Worm (Caenorhabditis elegans): Measurements from ENCODE around the gene inx-6.

- TF ChIP-seq unc-62 (GFP tag; optimal IDR thresholded peaks at IDR 0.05), result no peak
- peak; percentile 20; the same call in 1 of the 2 replicates for TF ChIP-seq nhr-19 (GFP tag; conservative IDR thresholded peaks at IDR 0.05)
- TF ChIP-seq nhr-28 (tag; optimal IDR thresholded peaks at IDR 0.05), result no peak
- TF ChIP-seq nhr-90 (tag; optimal IDR thresholded peaks at IDR 0.05; ENCODE audit: poor library complexity), result peak; percentile 17
Measured at ce11 chrIV:12710996-12711395, 35.4 kb upstream of the inx-6 start, which contains the start of gene C27D8.2.

All from whole organism, L1 larva.